Fruit fly (Drosophila melanogaster) whole organism, wandering third instar larva: ENCODE results near the gene CG10570.
A peak's percentile ranks its signal among the peaks of the same experiment; 100 is the strongest.

Source experiments
- Abd-B ChIP-seq: fragments of >200 bp; optimal IDR thresholded peaks from 2 replicates; lab custom pipeline; 2017; ENCODE audit warnings: missing biosample characterization, missing genetic modification characterization
- CG32264 ChIP-seq: fragments of 200-800 bp; sonication (Bioruptor generic); optimal IDR thresholded peaks from 2 replicates; lab custom pipeline; 2016; ENCODE audit warnings: missing biosample characterization, missing genetic modification characterization
- CG9705 ChIP-seq: fragments of 200-800 bp; sonication (Bioruptor generic); optimal IDR thresholded peaks from 2 replicates; lab custom pipeline; 2018; ENCODE audit warnings: missing biosample characterization, mild to moderate bottlenecking, missing genetic modification characterization
- CrebA ChIP-seq: fragments of 200-800 bp; sonication (Bioruptor generic); optimal IDR thresholded peaks from 2 replicates; lab custom pipeline; 2016; ENCODE audit warnings: missing biosample characterization, mild to moderate bottlenecking, missing genetic modification characterization, borderline replicate concordance
- Dfd ChIP-seq: fragments of >200 bp; optimal IDR thresholded peaks from 2 replicates; lab custom pipeline; 2017; ENCODE audit warnings: missing biosample characterization, missing genetic modification characterization
- Dif ChIP-seq: fragments of 200-275, 200-300 bp; sonication (Bioruptor generic); optimal IDR thresholded peaks from 2 replicates; lab custom pipeline; 2018; ENCODE audit warnings: missing biosample characterization, missing genetic modification characterization; ENCODE audit not compliant: partially characterized antibody
- GATAd ChIP-seq: sonication (Bioruptor generic); optimal IDR thresholded peaks from 2 replicates; lab custom pipeline; 2016; ENCODE audit warnings: missing biosample characterization, missing genetic modification characterization
- HLH106 ChIP-seq: fragments of 200-800 bp; optimal IDR thresholded peaks from 3 replicates; lab custom pipeline; 2019; ENCODE audit warnings: missing biosample characterization, mild to moderate bottlenecking, missing genetic modification characterization, moderate library complexity
- Hnf4 ChIP-seq: fragments of 200-800 bp; sonication (Bioruptor generic); optimal IDR thresholded peaks from 2 replicates; lab custom pipeline; 2016; ENCODE audit warnings: missing biosample characterization, mild to moderate bottlenecking, missing genetic modification characterization
- Hr78 ChIP-seq: fragments of >200 bp; optimal IDR thresholded peaks from 2 replicates; lab custom pipeline; 2017; ENCODE audit warnings: missing biosample characterization, missing genetic modification characterization
- Hr83 ChIP-seq: fragments of 200-300 bp; sonication (Bioruptor generic); optimal IDR thresholded peaks from 2 replicates; lab custom pipeline; 2016; ENCODE audit warnings: missing biosample characterization, mild to moderate bottlenecking, missing genetic modification characterization, moderate library complexity; ENCODE audit not compliant: poor library complexity, severe bottlenecking
- Jra ChIP-seq: sonication (Bioruptor generic); optimal IDR thresholded peaks from 2 replicates; lab custom pipeline; 2016; ENCODE audit warnings: missing biosample characterization, missing genetic modification characterization
- Mio ChIP-seq: sonication (Bioruptor generic); optimal IDR thresholded peaks from 2 replicates; lab custom pipeline; 2016; ENCODE audit warnings: missing biosample characterization, missing genetic modification characterization
- Myc ChIP-seq: fragments of >200 bp; optimal IDR thresholded peaks from 2 replicates; lab custom pipeline; 2017
- N ChIP-seq: fragments of >200 bp; optimal IDR thresholded peaks from 2 replicates; lab custom pipeline; 2018; ENCODE audit warnings: missing biosample characterization, missing external identifiers, missing genetic modification characterization
- OdsH ChIP-seq: fragments of 200-800 bp; sonication (Bioruptor generic); optimal IDR thresholded peaks from 2 replicates; lab custom pipeline; 2016; ENCODE audit warnings: missing biosample characterization, mild to moderate bottlenecking, missing genetic modification characterization
- Rel ChIP-seq, 2 experiments: fragments of 200-800 bp; sonication (Bioruptor generic) in 1 of 2; optimal IDR thresholded peaks; 2 replicates in 1 of 2; 3 replicates in 1 of 2; lab custom pipeline; 2016 to 2019; ENCODE audit warnings: mild to moderate bottlenecking in 2 of 2, missing biosample characterization in 2 of 2, missing genetic modification characterization in 2 of 2, moderate library complexity in 1 of 2
- Sp1 ChIP-seq: fragments of 200-800 bp; sonication (Bioruptor generic); optimal IDR thresholded peaks from 3 replicates; lab custom pipeline; 2019; ENCODE audit warnings: missing biosample characterization, mild to moderate bottlenecking, missing genetic modification characterization, moderate library complexity
- Vsx2 ChIP-seq: fragments of 200-300, 225-300 bp; sonication (Bioruptor generic); optimal IDR thresholded peaks from 2 replicates; lab custom pipeline; 2018; ENCODE audit warnings: missing biosample characterization, missing genetic modification characterization; ENCODE audit not compliant: partially characterized antibody
- br ChIP-seq: fragments of 200-800 bp; sonication (Bioruptor generic); optimal IDR thresholded peaks from 2 replicates; lab custom pipeline; 2016; ENCODE audit warnings: missing biosample characterization, missing genetic modification characterization
- brk ChIP-seq: fragments of 200-800 bp; sonication (Bioruptor generic); optimal IDR thresholded peaks from 2 replicates; lab custom pipeline; 2016; ENCODE audit warnings: missing biosample characterization, mild to moderate bottlenecking, missing genetic modification characterization
- dl ChIP-seq, 2 experiments: fragments of 175-275, 200-275 bp in 1 of 2; fragments of 200-275 bp in 1 of 2; sonication (Bioruptor generic); optimal IDR thresholded peaks; lab custom pipeline; 2018; ENCODE audit warnings: mild to moderate bottlenecking in 2 of 2, missing biosample characterization in 2 of 2, missing genetic modification characterization in 2 of 2, moderate library complexity in 2 of 2; ENCODE audit not compliant: partially characterized antibody in 2 of 2, insufficient read depth in 1 of 2
- dmrt93B ChIP-seq: fragments of 200-800 bp; sonication (Bioruptor generic); optimal IDR thresholded peaks from 2 replicates; lab custom pipeline; 2018; ENCODE audit warnings: missing biosample characterization, mild to moderate bottlenecking, missing genetic modification characterization
- dsf ChIP-seq: sonication (Bioruptor generic); optimal IDR thresholded peaks from 2 replicates; lab custom pipeline; 2016; ENCODE audit warnings: missing biosample characterization, missing genetic modification characterization, borderline replicate concordance
- ey ChIP-seq: fragments of 200-800 bp; sonication (Bioruptor generic); optimal IDR thresholded peaks from 2 replicates; lab custom pipeline; 2016; ENCODE audit warnings: missing biosample characterization, missing genetic modification characterization
- foxo ChIP-seq, 2 experiments: fragments of 200-800 bp; sonication (Bioruptor generic); optimal IDR thresholded peaks; 2 replicates in 1 of 2; 3 replicates in 1 of 2; lab custom pipeline; 2016 to 2017; ENCODE audit warnings: missing biosample characterization in 2 of 2, missing genetic modification characterization in 2 of 2
- fru ChIP-seq: fragments of 200-800 bp; sonication (Bioruptor generic); optimal IDR thresholded peaks from 3 replicates; lab custom pipeline; 2016; ENCODE audit warnings: missing biosample characterization, mild to moderate bottlenecking, missing genetic modification characterization
- h ChIP-seq: fragments of 200-800 bp; sonication (Bioruptor generic); optimal IDR thresholded peaks from 3 replicates; lab custom pipeline; 2016; ENCODE audit warnings: missing biosample characterization, mild to moderate bottlenecking, missing genetic modification characterization
- jim ChIP-seq: fragments of 175-275, 200-325 bp; sonication (Bioruptor generic); optimal IDR thresholded peaks from 2 replicates; lab custom pipeline; 2016; ENCODE audit warnings: missing biosample characterization, mild to moderate bottlenecking, missing genetic modification characterization
- lola ChIP-seq: fragments of >200 bp; optimal IDR thresholded peaks from 2 replicates; lab custom pipeline; 2017; ENCODE audit warnings: missing biosample characterization, missing genetic modification characterization
- pan ChIP-seq: fragments of >200 bp; optimal IDR thresholded peaks from 2 replicates; lab custom pipeline; 2017
- psq ChIP-seq: fragments of 200-800 bp; sonication (Bioruptor generic); optimal IDR thresholded peaks from 3 replicates; lab custom pipeline; 2017; ENCODE audit warnings: missing biosample characterization, mild to moderate bottlenecking, missing genetic modification characterization, moderate library complexity
- rgr ChIP-seq: fragments of 200-800 bp; sonication (Bioruptor generic); optimal IDR thresholded peaks from 3 replicates; lab custom pipeline; 2016; ENCODE audit warnings: missing biosample characterization, mild to moderate bottlenecking, missing genetic modification characterization
- sage ChIP-seq: fragments of 200-800 bp; sonication (Bioruptor generic); optimal IDR thresholded peaks from 2 replicates; lab custom pipeline; 2016; ENCODE audit warnings: missing biosample characterization, mild to moderate bottlenecking, missing genetic modification characterization
- sv ChIP-seq: fragments of 200-800 bp; sonication (Bioruptor generic); optimal IDR thresholded peaks from 3 replicates; lab custom pipeline; 2016; ENCODE audit warnings: missing biosample characterization, missing genetic modification characterization
- tai ChIP-seq: sonication (Bioruptor generic); optimal IDR thresholded peaks from 2 replicates; lab custom pipeline; 2016; ENCODE audit warnings: missing biosample characterization, missing genetic modification characterization
- woc ChIP-seq: sonication (Bioruptor generic); optimal IDR thresholded peaks from 2 replicates; lab custom pipeline; 2016; ENCODE audit warnings: missing biosample characterization, mild to moderate bottlenecking, missing genetic modification characterization

The CG10570 gene

dm6 chr2L:18810960-18811642 lies at the start of gene CG10570, which contains the start of gene CG42502:
TSS of gene CG10570 (minus strand) at chr2L:18811252.
TSS of gene CG42502 (minus strand) at chr2L:18811252.
- TF ChIP-seq Dif (peak; percentile 2), dmrt93B (GFP tag; lab: Kevin White, UChicago) (no peak), Hr83 (GFP tag; lab: Kevin White, UChicago) (no peak), HLH106 (tag; lab: Kevin White, UChicago) (peak; percentile 41), tai (GFP tag; lab: Kevin White, UChicago) (no peak), br (GFP tag; lab: Kevin White, UChicago) (no peak), jim (no peak), Vsx2 (no peak), dsf (GFP tag; lab: Kevin White, UChicago) (no peak), Myc (lab: Kevin White, UChicago) (no peak), rgr (GFP tag; lab: Kevin White, UChicago) (no peak), dl (GFP tag; optimal IDR thresholded peaks at IDR 0.05; lab: Kevin White, UChicago; ENCODE audit: insufficient read depth in 1 of 2, partially characterized antibody in 2 of 2) (no peak), pan (lab: Kevin White, UChicago) (peak; percentile 34), CG9705 (GFP tag; lab: Kevin White, UChicago) (no peak), fru (no peak), Sp1 (GFP tag; lab: Kevin White, UChicago) (peak; percentile 27), sage (GFP tag; lab: Kevin White, UChicago) (no peak), CG32264 (GFP tag; lab: Kevin White, UChicago) (no peak)

- peak; percentile 8 for TF ChIP-seq Hr78 (GFP tag; lab: Kevin White, UChicago)
- TF ChIP-seq sv (GFP tag; lab: Kevin White, UChicago), result no peak
- TF ChIP-seq Rel (GFP tag; optimal IDR thresholded peaks at IDR 0.05; lab: Kevin White, UChicago), result no peak
- no peak for TF ChIP-seq Rel (tag; optimal IDR thresholded peaks at IDR 0.05; lab: Kevin White, UChicago)
- TF ChIP-seq GATAd (GFP tag; lab: Kevin White, UChicago), result no peak
- TF ChIP-seq OdsH (GFP tag; lab: Kevin White, UChicago), result no peak
- no peak for TF ChIP-seq psq (GFP tag; lab: Kevin White, UChicago)
- TF ChIP-seq Hr83 (GFP tag; lab: Kevin White, UChicago), result no peak
- TF ChIP-seq jim, result no peak
- no peak for TF ChIP-seq dsf (GFP tag; lab: Kevin White, UChicago)
- TF ChIP-seq brk (GFP tag; lab: Kevin White, UChicago), result no peak
- peak; percentile 43 for TF ChIP-seq Dif
- TF ChIP-seq CrebA (GFP tag; lab: Kevin White, UChicago), result no peak
- TF ChIP-seq N (GFP tag; lab: Kevin White, UChicago), result peak; percentile 68
- TF ChIP-seq Myc (lab: Kevin White, UChicago), result peak; percentile 52
- peak; percentile 33 for TF ChIP-seq Hnf4 (GFP tag; lab: Kevin White, UChicago)
These were observed 47.8 kb upstream of the CG10570 start, which contains the start of the genes CG10602 and mRpL13 for dm6 chr2L:18858661-18859532. TSS of gene CG10602 (minus strand) at chr2L:18859248. TSS of gene mRpL13 (minus strand) at chr2L:18859248.

- TF ChIP-seq GATAd (GFP tag; lab: Kevin White, UChicago), result peak; percentile 83
- TF ChIP-seq sv (GFP tag; lab: Kevin White, UChicago), result peak; percentile 93
- TF ChIP-seq dsf (GFP tag; lab: Kevin White, UChicago), result peak; percentile 89
- peak; percentile 55 for TF ChIP-seq pan (lab: Kevin White, UChicago)
- TF ChIP-seq Mio (GFP tag; lab: Kevin White, UChicago), result peak; percentile 77
- peak; percentile 96 for TF ChIP-seq Sp1 (GFP tag; lab: Kevin White, UChicago)
- no peak for TF ChIP-seq tai (GFP tag; lab: Kevin White, UChicago)
- peak; percentile 90 for TF ChIP-seq dmrt93B (GFP tag; lab: Kevin White, UChicago)
- peak; percentile 98 for TF ChIP-seq br (GFP tag; lab: Kevin White, UChicago)
- no peak for TF ChIP-seq lola (GFP tag; lab: Kevin White, UChicago)
- TF ChIP-seq rgr (GFP tag; lab: Kevin White, UChicago), result peak; percentile 98
- TF ChIP-seq h, result peak; percentile 98
- peak; percentile 90 for TF ChIP-seq CG32264 (GFP tag; lab: Kevin White, UChicago)
- no peak for TF ChIP-seq Hr78 (GFP tag; lab: Kevin White, UChicago)
- TF ChIP-seq psq (GFP tag; lab: Kevin White, UChicago), result peak; percentile 91
- TF ChIP-seq CrebA (GFP tag; lab: Kevin White, UChicago), result peak; percentile 91
- TF ChIP-seq woc (GFP tag; lab: Kevin White, UChicago), result peak; percentile 98
- TF ChIP-seq foxo (GFP tag; optimal IDR thresholded peaks at IDR 0.05; lab: Kevin White, UChicago), result peak; percentile 93 to 98
- peak; percentile 97 for TF ChIP-seq ey (GFP tag; lab: Kevin White, UChicago)
- TF ChIP-seq Rel (GFP tag; optimal IDR thresholded peaks at IDR 0.05; lab: Kevin White, UChicago), result peak; percentile 88
- peak; percentile 90 for TF ChIP-seq Rel (tag; optimal IDR thresholded peaks at IDR 0.05; lab: Kevin White, UChicago)
- peak; percentile 49 for TF ChIP-seq Dfd (GFP tag; lab: Kevin White, UChicago)
- peak; percentile 96 for TF ChIP-seq fru
- TF ChIP-seq OdsH (GFP tag; lab: Kevin White, UChicago), result peak; percentile 95
- TF ChIP-seq Jra (GFP tag; lab: Kevin White, UChicago), result peak; percentile 86
- no peak for TF ChIP-seq Myc (lab: Kevin White, UChicago)
- peak; percentile 95 for TF ChIP-seq CG9705 (GFP tag; lab: Kevin White, UChicago)
- peak; percentile 88 for TF ChIP-seq Hr83 (GFP tag; lab: Kevin White, UChicago)
- peak; percentile 96 for TF ChIP-seq Hnf4 (GFP tag; lab: Kevin White, UChicago)
- TF ChIP-seq Abd-B, result no peak
- no peak for TF ChIP-seq N (GFP tag; lab: Kevin White, UChicago)
- TF ChIP-seq jim, result no peak
These were observed 46.6 kb upstream of the CG10570 start for dm6 chr2L:18857635-18858059.
